Fruit fly (Drosophila melanogaster): Measurements from ENCODE around the gene spn-D.

spn-D gene

dm6 chr3R:27208724-27209343 lies 43.3 kb downstream of the spn-D start (continued):
- TF ChIP-seq CG2116 (GFP tag; optimal IDR thresholded peaks at IDR 0.05) = peak; percentile 4
- TF ChIP-seq CG4617 (GFP tag; optimal IDR thresholded peaks at IDR 0.05; ENCODE audit: borderline replicate concordance) = no peak
- no peak for TF ChIP-seq CG7928 (GFP tag; optimal IDR thresholded peaks at IDR 0.05)
- TF ChIP-seq CG18619 (GFP tag; optimal IDR thresholded peaks at IDR 0.05) = peak; percentile 47
- no peak for TF ChIP-seq Trl (optimal IDR thresholded peaks at IDR 0.05)
- peak; percentile 58 for TF ChIP-seq Trl (GFP tag; optimal IDR thresholded peaks at IDR 0.05)
- TF ChIP-seq org-1 (GFP tag; optimal IDR thresholded peaks at IDR 0.05) = peak; percentile 56
- peak; percentile 17 for TF ChIP-seq pum (GFP tag; optimal IDR thresholded peaks at IDR 0.05)
- peak; percentile 33 for TF ChIP-seq schlank (tag; optimal IDR thresholded peaks at IDR 0.05)
- peak; percentile 72 for TF ChIP-seq CG3407 (GFP tag; optimal IDR thresholded peaks at IDR 0.05)
- TF ChIP-seq Dip3 (GFP tag; optimal IDR thresholded peaks at IDR 0.05) = no peak
- TF ChIP-seq CG1529 (GFP tag; optimal IDR thresholded peaks at IDR 0.05) = peak; percentile 5
- TF ChIP-seq CG33213 (GFP tag; optimal IDR thresholded peaks at IDR 0.05) = peak; percentile 57
- TF ChIP-seq CG11504 (tag; optimal IDR thresholded peaks at IDR 0.05) = peak; percentile 24
- peak; percentile 5 for TF ChIP-seq Spps (tag; optimal IDR thresholded peaks at IDR 0.05)
- no peak for TF ChIP-seq CG6254 (GFP tag; optimal IDR thresholded peaks at IDR 0.05)
- TF ChIP-seq CG18599 (GFP tag; optimal IDR thresholded peaks at IDR 0.05) = peak; percentile 40
- TF ChIP-seq CG14014 (GFP tag; IDR thresholded peaks at IDR 0.05) = peak; percentile 27; the same call in 1 of the 2 replicates
- TF ChIP-seq CG8290 (GFP tag; optimal IDR thresholded peaks at IDR 0.05) = peak; percentile 27
- peak in 1 of 2 experiments; percentile 24 for TF ChIP-seq CG8290 (tag; optimal IDR thresholded peaks at IDR 0.05)
- peak; percentile 29; the same call in 1 of the 2 replicates for TF ChIP-seq NFAT (GFP tag; IDR thresholded peaks at IDR 0.05)
- TF ChIP-seq Dek (tag; optimal IDR thresholded peaks at IDR 0.05) = no peak
- TF ChIP-seq CG14710 (tag; optimal IDR thresholded peaks at IDR 0.05) = peak; percentile 18
- TF ChIP-seq p53 (GFP tag; optimal IDR thresholded peaks at IDR 0.05) = peak; percentile 9
- no peak for TF ChIP-seq BEAF-32 (GFP tag; optimal IDR thresholded peaks at IDR 0.05)
- peak; percentile 34 for TF ChIP-seq CG11723 (GFP tag; optimal IDR thresholded peaks at IDR 0.05)
- no peak for TF ChIP-seq tna (GFP tag; IDR thresholded peaks at IDR 0.05; ENCODE audit: partially characterized antibody)
- TF ChIP-seq gce (GFP tag; IDR thresholded peaks at IDR 0.05) = peak; percentile 70; the same call in 1 of the 3 replicates
- TF ChIP-seq Hand (GFP tag; optimal IDR thresholded peaks at IDR 0.05) = no peak
- TF ChIP-seq CG12219 (GFP tag; optimal IDR thresholded peaks at IDR 0.05) = no peak
- TF ChIP-seq CG9727 (GFP tag; optimal IDR thresholded peaks at IDR 0.05) = peak; percentile 69
- peak; percentile 28 for TF ChIP-seq CG10654 (GFP tag; optimal IDR thresholded peaks at IDR 0.05)
- peak; percentile 27 for TF ChIP-seq NK7.1 (GFP tag; optimal IDR thresholded peaks at IDR 0.05)
- no peak for TF ChIP-seq CG17612 (GFP tag; IDR thresholded peaks at IDR 0.05)
- peak; percentile 55 for TF ChIP-seq CG1603 (tag; optimal IDR thresholded peaks at IDR 0.05)
- no peak for TF ChIP-seq Eip74EF (GFP tag; optimal IDR thresholded peaks at IDR 0.05)
- no peak for TF ChIP-seq ssp (GFP tag; IDR thresholded peaks at IDR 0.05)
- TF ChIP-seq pnt (GFP tag; optimal IDR thresholded peaks at IDR 0.05) = peak; percentile 53
- peak; percentile 31; the same call in 1 of the 2 replicates for TF ChIP-seq al (GFP tag; IDR thresholded peaks at IDR 0.05)
- TF ChIP-seq CG13424 (tag; optimal IDR thresholded peaks at IDR 0.05) = peak; percentile 22
- no peak for TF ChIP-seq CG8388 (GFP tag; optimal IDR thresholded peaks at IDR 0.05)
- TF ChIP-seq CG33557 (GFP tag; optimal IDR thresholded peaks at IDR 0.05) = peak; percentile 64
- TF ChIP-seq CG14441 (GFP tag; IDR thresholded peaks at IDR 0.05) = peak; percentile 43; the same call in 1 of the 2 replicates
- peak; percentile 15 for TF ChIP-seq Atf3 (GFP tag; optimal IDR thresholded peaks at IDR 0.05)
- peak; percentile 37 for TF ChIP-seq Mes4 (GFP tag; optimal IDR thresholded peaks at IDR 0.05)
- no peak for TF ChIP-seq emc (GFP tag; optimal IDR thresholded peaks at IDR 0.05)
- TF ChIP-seq CG30020 (tag; optimal IDR thresholded peaks at IDR 0.05) = no peak
- TF ChIP-seq caup (GFP tag; optimal IDR thresholded peaks at IDR 0.05; ENCODE audit: severe bottlenecking) = peak; percentile 52
- TF ChIP-seq Camta (GFP tag; optimal IDR thresholded peaks at IDR 0.05) = peak; percentile 35
- TF ChIP-seq Adf1 (GFP tag; IDR thresholded peaks at IDR 0.05) = no peak

Data from whole organism, embryonic.